Worm (Caenorhabditis elegans) whole organism, early embryonic: ENCODE data around the gene hach-1.

Experiments
- F13C5.2 ChIP-seq: sonication (generic microtip); optimal IDR thresholded peaks from 2 replicates; lab custom pipeline; 2017; ENCODE audit warnings: mild to moderate bottlenecking, missing genetic modification characterization, inconsistent platforms, missing compliant biosample characterization
- aly-1 ChIP-seq: sonication (generic microtip); optimal IDR thresholded peaks from 2 replicates; lab custom pipeline; 2016; ENCODE audit warnings: missing genetic modification characterization, missing compliant biosample characterization
- ama-1 ChIP-seq: fragments of 150-350 bp; optimal IDR thresholded peaks from 2 replicates; lab custom pipeline; 2014
- ceh-13 ChIP-seq: fragments of 200-800 bp; sonication (Bioruptor generic); optimal IDR thresholded peaks from 2 replicates; lab custom pipeline; 2018; ENCODE audit warnings: mild to moderate bottlenecking, missing genetic modification characterization, missing compliant biosample characterization
- ceh-36 ChIP-seq: sonication (generic microtip); optimal IDR thresholded peaks from 2 replicates; lab custom pipeline; 2016; ENCODE audit warnings: missing genetic modification characterization, inconsistent platforms, missing compliant biosample characterization
- ets-7 ChIP-seq: sonication (generic microtip); optimal IDR thresholded peaks from 2 replicates; lab custom pipeline; 2016; ENCODE audit warnings: missing genotype, missing genetic modification characterization, missing compliant biosample characterization
- flt-1 ChIP-seq: fragments of 200-800 bp; sonication (Bioruptor generic); IDR thresholded peaks from 2 replicates; pipeline ENCODE4 v1.3.6; 2022; ENCODE audit warnings: missing genetic modification characterization, missing compliant biosample characterization
- hmg-4 ChIP-seq: fragments of 200-800 bp; sonication (Bioruptor generic); optimal IDR thresholded peaks from 2 replicates; lab custom pipeline; 2018; ENCODE audit warnings: mild to moderate bottlenecking, missing genetic modification characterization, missing compliant biosample characterization
- hnd-1 ChIP-seq: sonication (generic microtip); optimal IDR thresholded peaks from 2 replicates; lab custom pipeline; 2016; ENCODE audit warnings: missing genetic modification characterization, missing compliant biosample characterization
- scrt-1 ChIP-seq: fragments of 200-800 bp; sonication (Bioruptor generic); IDR thresholded peaks from 2 replicates; pipeline ENCODE4 v1.3.6; 2022; ENCODE audit warnings: missing genetic modification characterization, missing compliant biosample characterization
- sea-1 ChIP-seq: fragments of 200-800 bp; sonication (Bioruptor generic); conservative IDR thresholded peaks from 2 replicates; pipeline ENCODE4 v1.3.6; 2022; ENCODE audit warnings: missing genetic modification characterization, missing compliant biosample characterization
- tbx-11 ChIP-seq: fragments of 200-800 bp; sonication (Bioruptor generic); IDR thresholded peaks from 2 replicates; pipeline ENCODE4 v1.3.6; 2022; ENCODE audit warnings: missing genetic modification characterization, missing compliant biosample characterization
- tbx-37 ChIP-seq: fragments of 200-800 bp; sonication (Bioruptor generic); conservative IDR thresholded peaks from 2 replicates; pipeline ENCODE4 v1.3.6; 2022; ENCODE audit warnings: missing genetic modification reagents, missing genetic modification characterization, missing compliant biosample characterization
- tra-4 ChIP-seq: sonication (generic microtip); optimal IDR thresholded peaks from 2 replicates; lab custom pipeline; 2017; ENCODE audit warnings: missing genetic modification characterization, missing compliant biosample characterization

DNA sequence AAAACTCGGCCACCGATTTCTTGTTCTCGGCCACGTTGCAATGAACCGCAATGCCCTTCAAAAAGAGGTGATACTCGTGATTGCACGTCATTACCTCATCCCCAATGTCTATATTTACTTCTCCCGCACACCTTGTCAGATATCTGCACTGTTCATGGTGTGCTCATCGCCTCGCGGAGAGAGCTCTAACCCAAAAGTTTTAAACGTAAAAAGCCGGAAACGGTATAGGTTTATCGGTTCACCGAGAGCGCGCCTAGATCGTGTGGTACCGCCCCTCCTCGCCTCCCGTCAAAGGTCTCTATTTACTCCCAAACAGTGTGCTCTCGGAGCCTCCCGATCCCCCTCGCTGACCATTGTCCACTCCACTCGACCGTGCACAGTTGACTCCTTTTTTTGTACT is 29.4 kb downstream of the hach-1 start, which contains the start of gene F56D2.3:
- TF ChIP-seq sea-1 (GFP tag; lab: Robert Waterston, UW) (no peak), ama-1 (no peak), hnd-1 (tag; lab: Kevin White, UChicago) (no peak), hmg-4 (no peak), tbx-37 (no peak), scrt-1 (GFP tag; lab: Robert Waterston, UW) (no peak), flt-1 (GFP tag; lab: Robert Waterston, UW) (no peak), ceh-36 (tag; lab: Kevin White, UChicago) (no peak), tra-4 (tag; lab: Kevin White, UChicago) (no peak), aly-1 (tag; lab: Kevin White, UChicago) (no peak), tbx-11 (no peak), F13C5.2 (tag; lab: Kevin White, UChicago) (no peak), ceh-13 (GFP tag; lab: Kevin White, UChicago) (no peak), ets-7 (tag; lab: Kevin White, UChicago) (no peak)
